Fruit fly (Drosophila melanogaster) whole organism, pupa: ENCODE measurements around the gene Girdin.

Experiments
- CG10348 ChIP-seq: fragments of 200-800 bp; sonication (Bioruptor generic); IDR thresholded peaks from 2 replicates; pipeline ENCODE4 v1.3.6; 2022; ENCODE audit warnings: missing biosample characterization, missing genetic modification characterization
- CG12605 ChIP-seq: fragments of 200-800 bp; sonication (Bioruptor generic); IDR thresholded peaks from 2 replicates; pipeline ENCODE4 v1.3.6; 2022; ENCODE audit warnings: missing biosample characterization, missing genetic modification characterization
- CG13204 ChIP-seq: fragments of 200-800 bp; sonication (Bioruptor generic); optimal IDR thresholded peaks from 2 replicates; lab custom pipeline; 2018; ENCODE audit warnings: missing biosample characterization, mild to moderate bottlenecking, missing genetic modification characterization, moderate library complexity
- CG14655 ChIP-seq: fragments of 200-800 bp; sonication (Bioruptor generic); optimal IDR thresholded peaks from 3 replicates; lab custom pipeline; 2017; ENCODE audit warnings: mild to moderate bottlenecking, missing biosample characterization, missing genetic modification reagents, missing genetic modification characterization
- CG15710 ChIP-seq: fragments of 200-800 bp; sonication (Bioruptor generic); optimal IDR thresholded peaks from 2 replicates; lab custom pipeline; 2018; ENCODE audit warnings: missing biosample characterization, mild to moderate bottlenecking, missing genetic modification characterization, moderate library complexity
- CG17806 ChIP-seq: fragments of 200-800 bp; sonication (Bioruptor generic); optimal IDR thresholded peaks from 2 replicates; lab custom pipeline; 2018; ENCODE audit warnings: missing biosample characterization, mild to moderate bottlenecking, missing genetic modification characterization, moderate library complexity
- CG32121 ChIP-seq: fragments of 200-800 bp; sonication (Bioruptor generic); IDR thresholded peaks from 2 replicates; pipeline ENCODE4 v1.3.6; 2022; ENCODE audit warnings: missing biosample characterization, missing genetic modification characterization
- CG34367 ChIP-seq: fragments of 200-800 bp; sonication (Bioruptor generic); optimal IDR thresholded peaks from 2 replicates; lab custom pipeline; 2018; ENCODE audit warnings: missing biosample characterization, mild to moderate bottlenecking, missing genetic modification characterization
- CG4496 ChIP-seq: fragments of 200-800 bp; sonication (Bioruptor generic); IDR thresholded peaks from 3 replicates; pipeline ENCODE4 v1.3.6; 2022; ENCODE audit warnings: missing biosample characterization, missing genetic modification characterization
- CG8159 ChIP-seq: fragments of 200-800 bp; sonication (Bioruptor generic); optimal IDR thresholded peaks from 3 replicates; lab custom pipeline; 2018; ENCODE audit warnings: missing biosample characterization, mild to moderate bottlenecking, missing genetic modification characterization, moderate library complexity
- CG8301 ChIP-seq: fragments of 200-800 bp; sonication (Bioruptor generic); optimal IDR thresholded peaks from 2 replicates; lab custom pipeline; 2018; ENCODE audit warnings: missing biosample characterization, mild to moderate bottlenecking, missing genetic modification characterization
- CG9948 ChIP-seq: fragments of 200-800 bp; sonication (Bioruptor generic); optimal IDR thresholded peaks from 2 replicates; lab custom pipeline; 2018; ENCODE audit warnings: missing biosample characterization, mild to moderate bottlenecking, missing genetic modification characterization, moderate library complexity
- D1 ChIP-seq: fragments of 200-800 bp; sonication (Bioruptor generic); optimal IDR thresholded peaks from 2 replicates; lab custom pipeline; 2018; ENCODE audit warnings: missing biosample characterization, mild to moderate bottlenecking, missing genetic modification characterization, moderate library complexity
- EcR ChIP-seq: fragments of 200-800 bp; sonication (Bioruptor generic); optimal IDR thresholded peaks from 3 replicates; lab custom pipeline; 2019; ENCODE audit warnings: missing biosample characterization, missing genetic modification characterization, mild to moderate bottlenecking, moderate library complexity, missing genetic modification reagents
- Ets98B ChIP-seq: fragments of 200-800 bp; sonication (Bioruptor generic); IDR thresholded peaks from 2 replicates; pipeline ENCODE4 v1.3.6; 2022; ENCODE audit warnings: missing biosample characterization, missing genetic modification characterization
- Pif1A ChIP-seq: fragments of 200-800 bp; sonication (Bioruptor generic); optimal IDR thresholded peaks from 3 replicates; lab custom pipeline; 2016; ENCODE audit warnings: missing biosample characterization, missing genetic modification characterization
- Pif1B ChIP-seq: fragments of 200-800 bp; sonication (Bioruptor generic); optimal IDR thresholded peaks from 3 replicates; lab custom pipeline; 2016; ENCODE audit warnings: missing biosample characterization, missing genetic modification characterization
- Snoo ChIP-seq: fragments of 200-800 bp; sonication (Bioruptor generic); optimal IDR thresholded peaks from 3 replicates; lab custom pipeline; 2017; ENCODE audit warnings: missing biosample characterization, mild to moderate bottlenecking, missing genetic modification characterization, inconsistent platforms
- fd96Ca ChIP-seq: fragments of 200-800 bp; sonication (Bioruptor generic); IDR thresholded peaks from 3 replicates; pipeline ENCODE4 v1.3.6; 2022; ENCODE audit warnings: missing biosample characterization, missing genetic modification characterization
- gl ChIP-seq: fragments of 200-800 bp; sonication (Bioruptor generic); optimal IDR thresholded peaks from 2 replicates; lab custom pipeline; 2018; ENCODE audit warnings: missing biosample characterization, mild to moderate bottlenecking, missing genetic modification characterization
- rn ChIP-seq: fragments of 200-800 bp; sonication (Bioruptor generic); IDR thresholded peaks from 2 replicates; pipeline ENCODE4 v1.3.6; 2022; ENCODE audit warnings: missing biosample characterization, missing genetic modification characterization

The Girdin gene

dm6 chr3L:3187263-3187662 is 8.5 kb downstream of the Girdin start, which contains the start of gene CG14957:
Gene CG14957 (plus strand): TSS chr3L:3187563.
- TF ChIP-seq Ets98B (no peak), gl (no peak), fd96Ca (GFP tag; lab: Robert Waterston, UW) (no peak), CG12605 (GFP tag; lab: Robert Waterston, UW) (no peak), Pif1A (GFP tag; lab: Kevin White, UChicago) (no peak), D1 (tag; lab: Kevin White, UChicago) (no peak), CG15710 (tag; lab: Kevin White, UChicago) (no peak), CG17806 (tag; lab: Kevin White, UChicago) (no peak), CG13204 (no peak), CG4496 (GFP tag; lab: Robert Waterston, UW) (no peak), CG10348 (GFP tag; lab: Robert Waterston, UW) (no peak), EcR (GFP tag; lab: Kevin White, UChicago) (no peak), CG32121 (no peak)

DNA sequence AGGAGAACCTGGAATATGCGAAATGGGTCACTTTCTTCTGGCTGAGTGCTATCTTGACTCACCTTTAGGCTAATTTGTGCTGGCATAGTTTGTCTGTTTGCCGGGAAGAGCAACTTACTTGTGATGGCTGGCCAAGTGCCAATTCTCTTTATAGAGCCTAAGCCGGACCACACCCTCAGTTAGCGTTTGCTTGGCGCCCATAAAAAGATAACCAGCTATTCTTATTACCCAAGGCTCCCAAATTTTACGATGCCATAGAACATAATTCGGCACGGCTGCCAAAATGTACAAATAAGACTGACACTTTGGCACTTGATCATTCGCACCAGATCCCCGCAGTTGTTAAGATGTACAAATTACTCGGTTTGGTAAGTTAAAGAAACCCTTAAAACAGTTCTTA is 10.9 kb downstream of the Girdin start, which contains the start of the genes CG42525 and CG14958:
Gene CG42525, minus strand, starts transcription at position 101 of the 400 bp plus-strand sequence.
Gene CG14958, plus strand, starts transcription at position 332 of the 400 bp plus-strand sequence.
- TF ChIP-seq EcR (GFP tag; lab: Kevin White, UChicago) (no peak), CG4496 (GFP tag; lab: Robert Waterston, UW) (no peak), D1 (tag; lab: Kevin White, UChicago) (no peak), CG34367 (tag; lab: Kevin White, UChicago) (no peak), fd96Ca (GFP tag; lab: Robert Waterston, UW) (no peak), CG10348 (GFP tag; lab: Robert Waterston, UW) (no peak), CG15710 (tag; lab: Kevin White, UChicago) (no peak)

DNA sequence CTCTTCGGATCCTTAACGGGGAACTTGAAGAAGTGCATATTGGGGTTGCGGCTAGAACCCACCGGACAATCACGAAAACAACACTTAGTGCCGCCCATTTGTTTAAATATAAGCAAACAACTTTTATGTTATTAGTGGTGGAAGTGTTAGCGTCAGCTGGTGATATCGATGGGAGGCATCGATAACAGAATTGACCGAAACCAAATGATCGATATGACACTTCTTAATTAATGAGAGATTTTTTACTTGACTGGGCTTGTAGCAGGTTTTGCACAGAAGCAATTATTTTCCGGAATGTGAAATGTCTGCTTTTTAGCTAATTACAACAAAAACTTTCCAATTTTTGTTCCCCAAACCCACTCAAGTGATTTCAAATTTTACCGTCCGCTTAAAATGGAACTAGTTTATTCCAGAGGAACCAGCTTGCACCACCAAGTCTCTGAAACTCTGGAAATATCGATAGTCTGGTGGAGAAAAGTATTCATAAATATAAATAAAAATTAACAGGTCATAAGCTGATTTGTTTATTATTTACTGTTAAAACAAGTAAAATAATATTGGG is 13.7 kb downstream of the Girdin start, which contains the start of gene CG14965:
Gene CG14965, minus strand, starts transcription at position 159 of the 562 bp plus-strand sequence.
- no peak for TF ChIP-seq CG9948 (tag; lab: Kevin White, UChicago)
- no peak for TF ChIP-seq CG8159 (tag; lab: Kevin White, UChicago)
- TF ChIP-seq CG8301 = no peak
- no peak for TF ChIP-seq CG15710 (tag; lab: Kevin White, UChicago)
- no peak for TF ChIP-seq CG17806 (tag; lab: Kevin White, UChicago)
- no peak for TF ChIP-seq CG32121
- no peak for TF ChIP-seq rn (GFP tag; lab: Robert Waterston, UW)
- no peak for TF ChIP-seq gl
- no peak for TF ChIP-seq fd96Ca (GFP tag; lab: Robert Waterston, UW)
- TF ChIP-seq Pif1B (GFP tag; lab: Kevin White, UChicago) = no peak
- no peak for TF ChIP-seq Pif1A (GFP tag; lab: Kevin White, UChicago)
- TF ChIP-seq CG13204 = no peak
- TF ChIP-seq CG34367 (tag; lab: Kevin White, UChicago) = no peak
- TF ChIP-seq Ets98B = no peak
- TF ChIP-seq CG10348 (GFP tag; lab: Robert Waterston, UW) = no peak

- TF ChIP-seq EcR (GFP tag; lab: Kevin White, UChicago) (peak; percentile 22), D1 (tag; lab: Kevin White, UChicago) (no peak), CG32121 (peak; percentile 87), fd96Ca (GFP tag; lab: Robert Waterston, UW) (peak; percentile 72; the same call in 2 of the 3 replicates), rn (GFP tag; lab: Robert Waterston, UW) (no peak), Pif1B (GFP tag; lab: Kevin White, UChicago) (peak; percentile 92), CG34367 (tag; lab: Kevin White, UChicago) (peak; percentile 89), CG13204 (peak; percentile 95), CG17806 (tag; lab: Kevin White, UChicago) (peak; percentile 65), Pif1A (GFP tag; lab: Kevin White, UChicago) (peak; percentile 96), CG4496 (GFP tag; lab: Robert Waterston, UW) (peak; percentile 95), gl (peak; percentile 95), Snoo (peak; percentile 97), CG14655 (GFP tag; lab: Kevin White, UChicago) (no peak), CG8301 (no peak), CG10348 (GFP tag; lab: Robert Waterston, UW) (no peak), CG9948 (tag; lab: Kevin White, UChicago) (peak; percentile 58), CG12605 (GFP tag; lab: Robert Waterston, UW) (peak; percentile 94), CG15710 (tag; lab: Kevin White, UChicago) (peak; percentile 76), CG8159 (tag; lab: Kevin White, UChicago) (peak; percentile 72), Ets98B (peak; percentile 94)
Measured at dm6 chr3L:3192912-3193311, 14.2 kb downstream of the Girdin start, which contains the start of gene Hsp83. Gene Hsp83 (plus strand): TSS chr3L:3192969.

dm6 chr3L:3194059-3194458 is 15.3 kb downstream of the Girdin start:
- TF ChIP-seq CG14655 (GFP tag; lab: Kevin White, UChicago) (peak; percentile 96), CG8301 (peak; percentile 97), CG8159 (tag; lab: Kevin White, UChicago) (peak; percentile 94), CG15710 (tag; lab: Kevin White, UChicago) (peak; percentile 92), CG12605 (GFP tag; lab: Robert Waterston, UW) (peak; percentile 99), CG34367 (tag; lab: Kevin White, UChicago) (peak; percentile 96), CG17806 (tag; lab: Kevin White, UChicago) (peak; percentile 96), gl (peak; percentile 88), Ets98B (peak; percentile 98), Pif1B (GFP tag; lab: Kevin White, UChicago) (peak; percentile 98), CG4496 (GFP tag; lab: Robert Waterston, UW) (peak; percentile 99), CG13204 (peak; percentile 55), CG10348 (GFP tag; lab: Robert Waterston, UW) (peak; percentile 84), D1 (tag; lab: Kevin White, UChicago) (no peak), Pif1A (GFP tag; lab: Kevin White, UChicago) (peak; percentile 98), EcR (GFP tag; lab: Kevin White, UChicago) (no peak), rn (GFP tag; lab: Robert Waterston, UW) (peak; percentile 96), fd96Ca (GFP tag; lab: Robert Waterston, UW) (peak; percentile 95), CG9948 (tag; lab: Kevin White, UChicago) (peak; percentile 93), CG32121 (peak; percentile 98), Snoo (peak; percentile 94)
